Worm (Caenorhabditis elegans) whole organism, midembryonic: ENCODE results near the gene F23H12.7.

Experiments used
- flt-1 ChIP-seq: fragments of 200-800 bp; sonication (Bioruptor generic); IDR thresholded peaks from 2 replicates; pipeline ENCODE4 v1.3.6; 2022; ENCODE audit warnings: missing genetic modification characterization, missing compliant biosample characterization
- tab-1 ChIP-seq: fragments of 200-800 bp; sonication (Bioruptor generic); IDR thresholded peaks from 2 replicates; pipeline ENCODE4 v1.3.6; 2022; ENCODE audit warnings: missing genetic modification characterization, missing compliant biosample characterization

DNA sequence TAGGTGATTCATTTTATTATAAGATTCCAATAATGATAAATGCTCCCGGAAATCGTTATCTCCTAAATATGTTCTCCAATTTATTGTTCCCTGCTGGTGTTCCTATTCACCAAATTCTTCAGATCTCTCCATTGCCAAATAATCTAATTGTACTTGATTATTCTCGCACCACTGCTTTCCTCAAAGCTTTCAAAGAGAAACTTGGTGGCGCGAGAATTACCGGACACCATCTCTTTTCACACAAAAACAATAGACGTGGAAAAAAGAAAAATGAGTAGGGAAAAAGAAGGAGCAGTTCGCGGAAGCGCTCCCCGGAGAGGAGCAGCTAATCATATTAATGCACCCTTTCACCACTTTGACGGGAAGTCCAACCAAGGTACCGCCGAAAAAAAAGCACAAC lies 49.9 kb downstream of the F23H12.7 start:
- TF ChIP-seq tab-1 (GFP tag; lab: Robert Waterston, UW) (no peak), flt-1 (no peak)
